Fruit fly (Drosophila melanogaster): ENCODE measurements around the gene Orc2.

The Orc2 gene

DNA sequence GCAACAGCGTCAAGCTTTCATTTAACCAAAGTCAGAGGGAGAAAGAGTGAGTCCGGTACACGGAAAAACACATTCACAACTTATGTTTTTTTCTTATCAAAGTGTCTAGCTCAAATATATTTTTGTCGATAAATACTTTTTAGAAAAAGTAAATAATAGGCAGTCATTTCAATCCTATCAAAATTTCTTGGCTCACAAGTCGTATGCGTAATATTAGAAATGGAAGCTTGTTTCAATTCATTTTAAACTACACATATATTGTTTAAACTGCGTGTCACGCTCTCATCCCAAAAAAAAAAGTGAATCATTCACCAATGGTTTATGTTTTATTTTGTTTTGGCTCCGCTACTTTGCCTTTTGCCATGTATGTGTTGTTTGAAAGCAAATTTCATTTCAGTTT, 45.0 kb downstream of the Orc2 start:
- TF ChIP-seq Pif1A (GFP tag; optimal IDR thresholded peaks at IDR 0.05) (peak; percentile 16), Ets98B (GFP tag; IDR thresholded peaks at IDR 0.05) (no peak), CG8159 (tag; optimal IDR thresholded peaks at IDR 0.05) (no peak)

- TF ChIP-seq CG13204 (GFP tag; optimal IDR thresholded peaks at IDR 0.05) (no peak), rn (GFP tag; IDR thresholded peaks at IDR 0.05) (no peak), D1 (tag; optimal IDR thresholded peaks at IDR 0.05) (no peak), CG9948 (tag; optimal IDR thresholded peaks at IDR 0.05) (no peak), CG10348 (GFP tag; IDR thresholded peaks at IDR 0.05) (no peak), EcR (GFP tag; optimal IDR thresholded peaks at IDR 0.05) (no peak), CG34367 (tag; optimal IDR thresholded peaks at IDR 0.05) (no peak), CG17806 (tag; optimal IDR thresholded peaks at IDR 0.05) (no peak), Pif1B (GFP tag; optimal IDR thresholded peaks at IDR 0.05) (no peak), Pif1A (GFP tag; optimal IDR thresholded peaks at IDR 0.05) (no peak), Snoo (tag; optimal IDR thresholded peaks at IDR 0.05) (no peak), CG8159 (tag; optimal IDR thresholded peaks at IDR 0.05) (no peak), CG4496 (GFP tag; IDR thresholded peaks at IDR 0.05) (no peak), CG15710 (tag; optimal IDR thresholded peaks at IDR 0.05) (no peak)
Measured at dm6 chr3R:14011175-14011574, 46.5 kb downstream of the Orc2 start.

DNA sequence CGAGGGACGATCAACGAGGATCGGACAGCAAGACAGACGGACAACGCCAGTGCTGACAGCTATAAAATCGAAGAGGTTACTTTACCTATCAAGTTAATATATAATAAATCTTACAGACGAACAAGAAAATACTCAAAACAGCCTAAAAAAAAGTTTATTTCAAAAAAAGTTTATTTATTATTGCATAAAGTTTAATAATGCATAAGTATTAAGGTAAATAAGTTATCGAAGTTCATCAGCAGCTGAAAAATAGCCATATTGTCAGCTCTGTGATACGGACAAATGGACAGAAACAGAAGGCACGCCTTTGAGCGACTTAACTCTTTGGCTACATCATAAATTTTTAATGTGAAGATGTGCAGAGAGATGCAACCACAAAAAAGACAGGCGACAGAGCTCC, 46.9 kb downstream of the Orc2 start:
- TF ChIP-seq rn (GFP tag; IDR thresholded peaks at IDR 0.05) (no peak), CG9948 (tag; optimal IDR thresholded peaks at IDR 0.05) (peak; percentile 12), CG13204 (GFP tag; optimal IDR thresholded peaks at IDR 0.05) (no peak), CG8301 (tag; optimal IDR thresholded peaks at IDR 0.05) (peak; percentile 7), EcR (GFP tag; optimal IDR thresholded peaks at IDR 0.05) (peak; percentile 17), gl (tag; optimal IDR thresholded peaks at IDR 0.05) (no peak), CG32121 (GFP tag; IDR thresholded peaks at IDR 0.05) (no peak), CG17806 (tag; optimal IDR thresholded peaks at IDR 0.05) (peak; percentile 14), Pif1B (GFP tag; optimal IDR thresholded peaks at IDR 0.05) (no peak), CG14655 (GFP tag; optimal IDR thresholded peaks at IDR 0.05) (peak; percentile 14), CG34367 (tag; optimal IDR thresholded peaks at IDR 0.05) (peak; percentile 6), CG15710 (tag; optimal IDR thresholded peaks at IDR 0.05) (peak; percentile 37), Pif1A (GFP tag; optimal IDR thresholded peaks at IDR 0.05) (no peak), Snoo (tag; optimal IDR thresholded peaks at IDR 0.05) (no peak), CG4496 (GFP tag; IDR thresholded peaks at IDR 0.05) (no peak), CG8159 (tag; optimal IDR thresholded peaks at IDR 0.05) (peak; percentile 58)

- peak; percentile 88 for TF ChIP-seq Pif1B (GFP tag; optimal IDR thresholded peaks at IDR 0.05)
- TF ChIP-seq CG13204 (GFP tag; optimal IDR thresholded peaks at IDR 0.05) = peak; percentile 55
- peak; percentile 87 for TF ChIP-seq CG8301 (tag; optimal IDR thresholded peaks at IDR 0.05)
- peak; percentile 84 for TF ChIP-seq D1 (tag; optimal IDR thresholded peaks at IDR 0.05)
- no peak for TF ChIP-seq CG10348 (GFP tag; IDR thresholded peaks at IDR 0.05)
- peak; percentile 88 for TF ChIP-seq CG12605 (GFP tag; IDR thresholded peaks at IDR 0.05)
- TF ChIP-seq EcR (GFP tag; optimal IDR thresholded peaks at IDR 0.05) = no peak
- peak; percentile 82 for TF ChIP-seq CG32121 (GFP tag; IDR thresholded peaks at IDR 0.05)
- peak; percentile 85 for TF ChIP-seq CG34367 (tag; optimal IDR thresholded peaks at IDR 0.05)
- peak; percentile 93 for TF ChIP-seq fd96Ca (GFP tag; IDR thresholded peaks at IDR 0.05)
- TF ChIP-seq Snoo (tag; optimal IDR thresholded peaks at IDR 0.05) = peak; percentile 78
- peak; percentile 95 for TF ChIP-seq gl (tag; optimal IDR thresholded peaks at IDR 0.05)
- peak; percentile 88 for TF ChIP-seq Pif1A (GFP tag; optimal IDR thresholded peaks at IDR 0.05)
- peak; percentile 86 for TF ChIP-seq rn (GFP tag; IDR thresholded peaks at IDR 0.05)
- peak; percentile 83 for TF ChIP-seq CG15710 (tag; optimal IDR thresholded peaks at IDR 0.05)
- peak; percentile 82 for TF ChIP-seq CG14655 (GFP tag; optimal IDR thresholded peaks at IDR 0.05)
- TF ChIP-seq CG8159 (tag; optimal IDR thresholded peaks at IDR 0.05) = peak; percentile 96
- TF ChIP-seq CG4496 (GFP tag; IDR thresholded peaks at IDR 0.05) = peak; percentile 95
- peak; percentile 95 for TF ChIP-seq CG17806 (tag; optimal IDR thresholded peaks at IDR 0.05)
- TF ChIP-seq Ets98B (GFP tag; IDR thresholded peaks at IDR 0.05) = peak; percentile 88
- peak; percentile 77 for TF ChIP-seq CG9948 (tag; optimal IDR thresholded peaks at IDR 0.05)
Measured at dm6 chr3R:14012478-14013146, 47.9 kb downstream of the Orc2 start.

dm6 chr3R:14013827-14014488, 49.3 kb downstream of the Orc2 start:
- peak; percentile 85 for TF ChIP-seq EcR (GFP tag; optimal IDR thresholded peaks at IDR 0.05)
- peak; percentile 28 for TF ChIP-seq CG9948 (tag; optimal IDR thresholded peaks at IDR 0.05)
- no peak for TF ChIP-seq fd96Ca (GFP tag; IDR thresholded peaks at IDR 0.05)
- TF ChIP-seq CG8159 (tag; optimal IDR thresholded peaks at IDR 0.05) = peak; percentile 44

- TF ChIP-seq CG8301 (tag; optimal IDR thresholded peaks at IDR 0.05) (no peak), CG4496 (GFP tag; IDR thresholded peaks at IDR 0.05) (no peak), Pif1B (GFP tag; optimal IDR thresholded peaks at IDR 0.05) (no peak), Pif1A (GFP tag; optimal IDR thresholded peaks at IDR 0.05) (no peak), CG10348 (GFP tag; IDR thresholded peaks at IDR 0.05) (no peak), D1 (tag; optimal IDR thresholded peaks at IDR 0.05) (no peak), CG12605 (GFP tag; IDR thresholded peaks at IDR 0.05) (no peak)
Measured at dm6 chr3R:14014580-14014979, 49.9 kb downstream of the Orc2 start.

Measured in whole organism, pupa.